Worm (Caenorhabditis elegans) whole organism, L4 larva: ENCODE measurements around the gene cyp-14A2.
A peak's percentile ranks its signal among the peaks of the same experiment; 100 is the strongest.

Experiments used
- F10B5.3 ChIP-seq: sonication (generic microtip); optimal IDR thresholded peaks from 2 replicates; lab custom pipeline; 2016; ENCODE audit warnings: mild to moderate bottlenecking, missing genetic modification characterization, missing compliant biosample characterization
- F26F4.8 ChIP-seq: fragments of 200-800 bp; sonication (Bioruptor generic); conservative IDR thresholded peaks from 2 replicates; pipeline ENCODE4 v1.3.6; 2022; ENCODE audit warnings: missing genetic modification characterization, missing compliant biosample characterization
- F37D6.2 ChIP-seq: sonication (generic microtip); optimal IDR thresholded peaks from 2 replicates; lab custom pipeline; 2016; ENCODE audit warnings: mild to moderate bottlenecking, missing genetic modification characterization, missing compliant biosample characterization
- F49E8.2 ChIP-seq: sonication (generic microtip); optimal IDR thresholded peaks from 2 replicates; lab custom pipeline; 2016; ENCODE audit warnings: missing compliant biosample characterization, mild to moderate bottlenecking, missing genetic modification characterization, borderline replicate concordance
- aha-1 ChIP-seq: fragments of 150-350 bp; peaks from one replicate; lab custom pipeline; 2014; ENCODE audit warnings: missing biosample characterization, missing genetic modification characterization
- arid-1 ChIP-seq: fragments of 200-800 bp; sonication (Bioruptor generic); conservative IDR thresholded peaks from 2 replicates; pipeline ENCODE4 v1.3.6; 2022; ENCODE audit warnings: missing genetic modification reagents, missing genetic modification characterization, missing compliant biosample characterization
- ceh-28 ChIP-seq: fragments of 150-350 bp; optimal IDR thresholded peaks from 2 replicates; lab custom pipeline; 2014; ENCODE audit warnings: missing biosample characterization, missing genetic modification reagents, missing genetic modification characterization
- ctbp-1 ChIP-seq: fragments of 200-800 bp; sonication (Bioruptor generic); IDR thresholded peaks from 2 replicates; pipeline ENCODE4 v1.3.6; 2022; ENCODE audit warnings: missing genetic modification reagents, missing genetic modification characterization, missing compliant biosample characterization
- daf-16 ChIP-seq, 3 experiments: sonication (generic microtip); optimal IDR thresholded peaks; 2 replicates each; lab custom pipeline; 2016 to 2017; ENCODE audit warnings: missing genetic modification characterization in 3 of 3, missing genetic modification reagents in 3 of 3, mild to moderate bottlenecking in 2 of 3, missing compliant biosample characterization in 2 of 3, missing biosample characterization in 1 of 3, moderate library complexity in 1 of 3
- daf-19 ChIP-seq: fragments of 200-800 bp; sonication (Bioruptor generic); conservative IDR thresholded peaks from 2 replicates; pipeline ENCODE4 v1.3.6; 2022; ENCODE audit warnings: missing genetic modification characterization, missing compliant biosample characterization
- duxl-1 ChIP-seq: sonication (generic microtip); optimal IDR thresholded peaks from 2 replicates; lab custom pipeline; 2016; ENCODE audit warnings: mild to moderate bottlenecking, missing genetic modification characterization, moderate library complexity, missing compliant biosample characterization; ENCODE audit not compliant: poor library complexity
- dve-1 ChIP-seq: sonication (generic microtip); optimal IDR thresholded peaks from 2 replicates; lab custom pipeline; 2017; ENCODE audit warnings: antibody characterized with exemption, mild to moderate bottlenecking, missing genetic modification characterization, missing compliant biosample characterization; ENCODE audit not compliant: insufficient read depth
- egl-43 ChIP-seq: fragments of 200-800 bp; sonication (Bioruptor generic); IDR thresholded peaks from 2 replicates; pipeline ENCODE4 v1.3.6; 2022; ENCODE audit warnings: missing genetic modification reagents, missing genetic modification characterization, missing compliant biosample characterization
- gei-8 ChIP-seq: fragments of 200-800 bp; sonication (Bioruptor generic); optimal IDR thresholded peaks from 2 replicates; lab custom pipeline; 2018; ENCODE audit warnings: mild to moderate bottlenecking, missing genetic modification characterization, missing compliant biosample characterization
- hif-1 ChIP-seq, 2 experiments: sonication (generic microtip); optimal IDR thresholded peaks; 2 replicates each; lab custom pipeline; 2016 to 2017; ENCODE audit warnings: missing compliant biosample characterization in 2 of 2, missing genetic modification characterization in 2 of 2, missing genetic modification reagents in 2 of 2, missing genotype in 2 of 2, mild to moderate bottlenecking in 1 of 2
- hlh-30 ChIP-seq: sonication (generic microtip); optimal IDR thresholded peaks from 2 replicates; lab custom pipeline; 2017; ENCODE audit warnings: antibody characterized with exemption, mild to moderate bottlenecking, missing genetic modification characterization, missing compliant biosample characterization; ENCODE audit not compliant: insufficient read depth
- jun-1 ChIP-seq: fragments of 150-350 bp; optimal IDR thresholded peaks from 2 replicates; lab custom pipeline; 2014; ENCODE audit warnings: missing biosample characterization, missing genetic modification reagents, missing genetic modification characterization
- lim-7 ChIP-seq: fragments of 200-800 bp; sonication (Bioruptor generic); IDR thresholded peaks from 2 replicates; pipeline ENCODE4 v1.3.6; 2022; ENCODE audit warnings: missing genetic modification characterization, missing compliant biosample characterization
- lin-1 ChIP-seq: fragments of 200-800 bp; sonication (Bioruptor generic); IDR thresholded peaks from 2 replicates; pipeline ENCODE4 v1.3.6; 2022; ENCODE audit warnings: missing genetic modification reagents, missing genetic modification characterization, missing compliant biosample characterization
- lin-13 ChIP-seq: fragments of 150-350 bp; optimal IDR thresholded peaks from 2 replicates; lab custom pipeline; 2014; ENCODE audit warnings: missing biosample characterization, missing genetic modification reagents, missing genetic modification characterization
- lin-38 ChIP-seq: fragments of 200-800 bp; sonication (Bioruptor generic); IDR thresholded peaks from 2 replicates; pipeline ENCODE4 v1.3.6; 2022; ENCODE audit warnings: missing genetic modification reagents, missing genetic modification characterization, missing compliant biosample characterization
- lir-3 ChIP-seq: sonication (generic microtip); optimal IDR thresholded peaks from 2 replicates; lab custom pipeline; 2016; ENCODE audit warnings: mild to moderate bottlenecking, missing genetic modification characterization, missing compliant biosample characterization
- madf-5 ChIP-seq, 2 experiments: fragments of 200-800 bp; sonication (Bioruptor generic); IDR thresholded peaks; 2 replicates each; pipeline ENCODE4 v1.3.6; 2022; ENCODE audit warnings: missing compliant biosample characterization in 2 of 2, missing genetic modification characterization in 2 of 2
- madf-9 ChIP-seq: fragments of 200-800 bp; sonication (Bioruptor generic); conservative IDR thresholded peaks from 2 replicates; pipeline ENCODE4 v1.3.6; 2022; ENCODE audit warnings: missing genetic modification reagents, missing genetic modification characterization, missing compliant biosample characterization
- mxl-3 ChIP-seq: fragments of 200-800 bp; sonication (Bioruptor generic); optimal IDR thresholded peaks from 2 replicates; lab custom pipeline; 2018; ENCODE audit warnings: mild to moderate bottlenecking, missing genetic modification characterization, missing compliant biosample characterization
- nhr-25 ChIP-seq: sonication (generic microtip); optimal IDR thresholded peaks from 2 replicates; lab custom pipeline; 2017; ENCODE audit warnings: missing genetic modification characterization, mild to moderate bottlenecking, missing compliant biosample characterization, antibody characterized with exemption, moderate library complexity, borderline replicate concordance; ENCODE audit not compliant: insufficient read depth
- nhr-41 ChIP-seq: fragments of 200-800 bp; sonication (Bioruptor generic); IDR thresholded peaks from 2 replicates; pipeline ENCODE4 v1.3.6; 2022; ENCODE audit warnings: missing genetic modification reagents, missing genetic modification characterization, missing compliant biosample characterization
- nhr-42 ChIP-seq: fragments of 200-800 bp; sonication (Bioruptor generic); IDR thresholded peaks from 2 replicates; pipeline ENCODE4 v1.3.6; 2022; ENCODE audit warnings: missing genetic modification characterization, missing compliant biosample characterization
- pqm-1 ChIP-seq: sonication (generic microtip); optimal IDR thresholded peaks from 2 replicates; lab custom pipeline; 2017; ENCODE audit warnings: missing biosample characterization, missing genetic modification characterization
- saeg-2 ChIP-seq: fragments of 200-800 bp; sonication (Bioruptor generic); IDR thresholded peaks from 2 replicates; pipeline ENCODE4 v1.3.6; 2022; ENCODE audit warnings: missing genetic modification reagents, missing genetic modification characterization, missing compliant biosample characterization
- set-16 ChIP-seq: fragments of 200-800 bp; sonication (Bioruptor generic); IDR thresholded peaks from 2 replicates; pipeline ENCODE4 v1.3.6; 2022; ENCODE audit warnings: missing genetic modification reagents, missing genetic modification characterization, missing compliant biosample characterization
- snpc-1.2 ChIP-seq: fragments of 200-800 bp; sonication (Bioruptor generic); IDR thresholded peaks from 2 replicates; pipeline ENCODE4 v1.3.6; 2022; ENCODE audit warnings: missing genetic modification reagents, missing genetic modification characterization, missing compliant biosample characterization
- snpc-4 ChIP-seq: fragments of 150-350 bp; optimal IDR thresholded peaks from 2 replicates; lab custom pipeline; 2014; ENCODE audit warnings: missing biosample characterization, missing genetic modification characterization
- spr-3 ChIP-seq: fragments of 200-800 bp; sonication (Bioruptor generic); optimal IDR thresholded peaks from 2 replicates; lab custom pipeline; 2018; ENCODE audit warnings: mild to moderate bottlenecking, missing genetic modification characterization, missing compliant biosample characterization
- tra-1 ChIP-seq: fragments of 200-800 bp; sonication (Bioruptor generic); IDR thresholded peaks from 2 replicates; pipeline ENCODE4 v1.3.6; 2022; ENCODE audit warnings: missing genetic modification reagents, missing genetic modification characterization, missing compliant biosample characterization
- unc-39 ChIP-seq: sonication (generic microtip); optimal IDR thresholded peaks from 2 replicates; lab custom pipeline; 2017; ENCODE audit warnings: missing biosample characterization, missing genetic modification characterization
- unc-62 ChIP-seq, 3 experiments: fragments of 150-350 bp in 1 of 3; sonication (generic microtip); optimal IDR thresholded peaks in 2 of 3; peaks in 1 of 3; 1 replicate in 1 of 3; 2 replicates in 2 of 3; lab custom pipeline; 2014 to 2017; ENCODE audit warnings: missing biosample characterization in 3 of 3, missing genetic modification characterization in 3 of 3, missing genetic modification reagents in 3 of 3, missing genotype in 1 of 3
- vab-7 ChIP-seq: fragments of 200-800 bp; sonication (Bioruptor generic); IDR thresholded peaks from 2 replicates; pipeline ENCODE4 v1.3.6; 2022; ENCODE audit warnings: missing genetic modification reagents, missing genetic modification characterization, missing compliant biosample characterization
- zfp-3 ChIP-seq: fragments of 200-800 bp; sonication (Bioruptor generic); conservative IDR thresholded peaks from 2 replicates; pipeline ENCODE4 v1.3.6; 2022; ENCODE audit warnings: missing genetic modification reagents, missing genetic modification characterization, missing compliant biosample characterization
- ztf-7 ChIP-seq: fragments of 150-350 bp; optimal IDR thresholded peaks from 2 replicates; lab custom pipeline; 2014; ENCODE audit warnings: missing biosample characterization, missing genetic modification characterization

cyp-14A2 gene

ce11 chrX:13293023-13293422 lies 23.5 kb upstream of the cyp-14A2 start:
- TF ChIP-seq zfp-3 (no peak), F10B5.3 (tag; lab: Kevin White, UChicago) (no peak), F26F4.8 (GFP tag; lab: Robert Waterston, UW) (0 out of 2 replicates have a peak, but pooled peaks have one; percentile 54), lir-3 (peak; percentile 5), snpc-4 (tag; lab: Kevin White, UChicago) (no peak), nhr-41 (GFP tag; lab: Robert Waterston, UW) (no peak), unc-39 (tag; lab: Kevin White, UChicago) (no peak), set-16 (no peak), dve-1 (tag; lab: Kevin White, UChicago) (no peak), ctbp-1 (no peak), pqm-1 (tag; lab: Kevin White, UChicago) (no peak), jun-1 (no peak), hlh-30 (tag; lab: Kevin White, UChicago) (no peak), madf-9 (GFP tag; lab: Robert Waterston, UW) (no peak), vab-7 (GFP tag; lab: Robert Waterston, UW) (0 out of 2 replicates have a peak, but pooled peaks have one; percentile 18), lin-1 (GFP tag; lab: Robert Waterston, UW) (no peak), lin-38 (GFP tag; lab: Robert Waterston, UW) (no peak), unc-62 (GFP tag; optimal IDR thresholded peaks at IDR 0.05 in 1 of 2; lab: Kevin White, UChicago) (no peak), unc-62 (tag; optimal IDR thresholded peaks at IDR 0.05; lab: Kevin White, UChicago) (no peak), lin-13 (GFP tag; lab: Kevin White, UChicago) (no peak), nhr-25 (tag; lab: Kevin White, UChicago) (no peak), F37D6.2 (tag; lab: Kevin White, UChicago) (no peak), lim-7 (GFP tag; lab: Robert Waterston, UW) (peak; percentile 47; the same call in 1 of the 2 replicates), daf-16 (GFP tag; optimal IDR thresholded peaks at IDR 0.05; lab: Kevin White, UChicago) (peak in 1 of 2 experiments; percentile 54), daf-16 (tag; optimal IDR thresholded peaks at IDR 0.05; lab: Kevin White, UChicago) (no peak), snpc-1.2 (GFP tag; lab: Robert Waterston, UW) (no peak), spr-3 (GFP tag; lab: Kevin White, UChicago) (no peak), F49E8.2 (tag; lab: Kevin White, UChicago) (no peak), tra-1 (no peak), egl-43 (GFP tag; lab: Robert Waterston, UW) (no peak), duxl-1 (no peak), nhr-42 (GFP tag; lab: Robert Waterston, UW) (no peak)
- TF ChIP-seq, all 104 proteins: peak for 5

- TF ChIP-seq gei-8 (GFP tag; lab: Kevin White, UChicago) (no peak), ceh-28 (tag; lab: Kevin White, UChicago) (no peak), nhr-41 (GFP tag; lab: Robert Waterston, UW) (no peak), pqm-1 (tag; lab: Kevin White, UChicago) (no peak), daf-19 (GFP tag; lab: Robert Waterston, UW) (no peak), vab-7 (GFP tag; lab: Robert Waterston, UW) (no peak), hif-1 (tag; optimal IDR thresholded peaks at IDR 0.05; lab: Kevin White, UChicago) (no peak), madf-5 (GFP tag; IDR thresholded peaks at IDR 0.05; lab: Robert Waterston, UW) (no peak), mxl-3 (GFP tag; lab: Kevin White, UChicago) (no peak), aha-1 (tag; lab: Kevin White, UChicago) (no peak), arid-1 (GFP tag; lab: Robert Waterston, UW) (no peak), lin-13 (GFP tag; lab: Kevin White, UChicago) (no peak), ztf-7 (tag; lab: Kevin White, UChicago) (no peak), saeg-2 (GFP tag; lab: Robert Waterston, UW) (no peak)
- TF ChIP-seq, all 104 proteins: peak for 0
Observed at ce11 chrX:13291506-13291905, 22.0 kb upstream of the cyp-14A2 start, which contains the start of gene srd-38. Gene srd-38, plus strand, starts transcription at chrX:13291806.
